Worm (Caenorhabditis elegans): Measurements from ENCODE around the gene F13H8.12.

The F13H8.12 gene

ce11 chrII:6248503-6248902 lies 13.8 kb upstream of the F13H8.12 start (continued):
- TF ChIP-seq madf-3 (GFP tag; IDR thresholded peaks at IDR 0.05) (no peak), lin-35 (GFP tag; optimal IDR thresholded peaks at IDR 0.05) (peak in 1 of 3 experiments; percentile 30), nhr-120 (GFP tag; IDR thresholded peaks at IDR 0.05) (no peak), mxl-1 (tag; optimal IDR thresholded peaks at IDR 0.05) (no peak), hlh-26 (GFP tag; conservative IDR thresholded peaks at IDR 0.05) (no peak), mel-28 (tag; optimal IDR thresholded peaks at IDR 0.05; ENCODE audit: borderline replicate concordance) (no peak), tbp1 (GFP tag; optimal IDR thresholded peaks at IDR 0.05) (peak; percentile 92), efl-1 (GFP tag; optimal IDR thresholded peaks at IDR 0.05) (no peak), ama-1 (optimal IDR thresholded peaks at IDR 0.05) (no peak), ama-1 (GFP tag; optimal IDR thresholded peaks at IDR 0.05) (peak; percentile 66 to 71), tbx-9 (tag; optimal IDR thresholded peaks at IDR 0.05; ENCODE audit: borderline replicate concordance) (no peak), F39B2.1 (GFP tag; IDR thresholded peaks at IDR 0.05) (no peak), ztf-28 (GFP tag; IDR thresholded peaks at IDR 0.05) (no peak), Y67H2A.10 (GFP tag; conservative IDR thresholded peaks at IDR 0.05) (no peak), snpc-3.4 (tag; optimal IDR thresholded peaks at IDR 0.05) (peak; percentile 56), F22D6.2 (tag; optimal IDR thresholded peaks at IDR 0.05) (no peak), pbrm-1 (GFP tag; IDR thresholded peaks at IDR 0.05) (peak; percentile 16; the same call in 1 of the 2 replicates), ceh-27 (GFP tag; optimal IDR thresholded peaks at IDR 0.05) (peak; percentile 35), lsy-27 (tag; optimal IDR thresholded peaks at IDR 0.05; ENCODE audit: borderline replicate concordance, insufficient read depth) (no peak), dox-1 (GFP tag; IDR thresholded peaks at IDR 0.05) (peak; percentile 73), B0035.1 (tag; optimal IDR thresholded peaks at IDR 0.05) (no peak), Y79H2A.3 (GFP tag; conservative IDR thresholded peaks at IDR 0.05) (no peak), hlh-12 (tag; optimal IDR thresholded peaks at IDR 0.05) (no peak), lir-1 (GFP tag; conservative IDR thresholded peaks at IDR 0.05) (no peak), akir-1 (GFP tag; optimal IDR thresholded peaks at IDR 0.05) (no peak), Y53F4B.3 (GFP tag; IDR thresholded peaks at IDR 0.05) (no peak), him-1 (tag; optimal IDR thresholded peaks at IDR 0.05) (no peak), attf-5 (GFP tag; optimal IDR thresholded peaks at IDR 0.05) (peak; percentile 68), ccch-3 (GFP tag; optimal IDR thresholded peaks at IDR 0.05) (no peak), egl-44 (GFP tag; IDR thresholded peaks at IDR 0.05) (no peak; the same call in 1 of the 2 replicates), lag-1 (GFP tag; IDR thresholded peaks at IDR 0.05) (no peak), ZK185.1 (tag; optimal IDR thresholded peaks at IDR 0.05; ENCODE audit: poor library complexity, severe bottlenecking) (peak; percentile 76), T26A5.8 (tag; optimal IDR thresholded peaks at IDR 0.05) (no peak), Y95B8A.8 (GFP tag; IDR thresholded peaks at IDR 0.05) (no peak), ceh-79 (tag; optimal IDR thresholded peaks at IDR 0.05) (no peak), ceh-40 (GFP tag; IDR thresholded peaks at IDR 0.05) (no peak), nfya-1 (tag; optimal IDR thresholded peaks at IDR 0.05; ENCODE audit: borderline replicate concordance, insufficient read depth) (no peak), nhr-80 (tag; optimal IDR thresholded peaks at IDR 0.05) (peak; percentile 35), sdz-38 (tag; optimal IDR thresholded peaks at IDR 0.05) (no peak), hmg-20 (GFP tag; IDR thresholded peaks at IDR 0.05) (no peak), hmg-1.2 (GFP tag; IDR thresholded peaks at IDR 0.05) (peak; percentile 41), aptf-3 (GFP tag; IDR thresholded peaks at IDR 0.05) (no peak), mcd-1 (GFP tag; IDR thresholded peaks at IDR 0.05) (peak; percentile 54; the same call in 1 of the 2 replicates), atf-7 (tag; optimal IDR thresholded peaks at IDR 0.05) (peak; percentile 40), let-607 (tag; optimal IDR thresholded peaks at IDR 0.05) (peak in 1 of 2 experiments; percentile 14), rec-8 (tag; optimal IDR thresholded peaks at IDR 0.05) (peak; percentile 47 to 49), F37B4.10 (GFP tag; IDR thresholded peaks at IDR 0.05) (no peak), egrh-3 (GFP tag; IDR thresholded peaks at IDR 0.05) (peak; percentile 17; the same call in 1 of the 2 replicates)
